Worm (Caenorhabditis elegans) whole organism, late embryonic: ENCODE data around the gene T02G5.3.
A peak's percentile ranks its signal among the peaks of the same experiment; 100 is the strongest.

Experiments
- C38D4.7 ChIP-seq: fragments of 200-800 bp; sonication (Bioruptor generic); optimal IDR thresholded peaks from 2 replicates; lab custom pipeline; 2018; ENCODE audit warnings: mild to moderate bottlenecking, missing genetic modification characterization, moderate library complexity, missing compliant biosample characterization
- K02D7.2 ChIP-seq: sonication (generic microtip); optimal IDR thresholded peaks from 2 replicates; lab custom pipeline; 2017; ENCODE audit warnings: mild to moderate bottlenecking, missing genetic modification characterization, missing compliant biosample characterization
- K09A11.1 ChIP-seq: sonication (generic microtip); optimal IDR thresholded peaks from 2 replicates; lab custom pipeline; 2017; ENCODE audit warnings: antibody characterized with exemption, mild to moderate bottlenecking, missing genetic modification characterization, missing compliant biosample characterization; ENCODE audit not compliant: insufficient read depth
- ahr-1 ChIP-seq: sonication (generic microtip); optimal IDR thresholded peaks from 2 replicates; lab custom pipeline; 2016; ENCODE audit warnings: missing genetic modification characterization, missing compliant biosample characterization
- ama-1 ChIP-seq: fragments of 150-350 bp; optimal IDR thresholded peaks from 2 replicates; lab custom pipeline; 2014
- ceh-18 ChIP-seq: sonication (generic microtip); optimal IDR thresholded peaks from 2 replicates; lab custom pipeline; 2016; ENCODE audit warnings: missing genetic modification characterization, missing compliant biosample characterization
- ceh-31 ChIP-seq: sonication (generic microtip); optimal IDR thresholded peaks from 2 replicates; lab custom pipeline; 2016; ENCODE audit warnings: missing genetic modification characterization, missing compliant biosample characterization
- ceh-34 ChIP-seq: sonication (generic microtip); optimal IDR thresholded peaks from 2 replicates; lab custom pipeline; 2016; ENCODE audit warnings: mild to moderate bottlenecking, missing genetic modification characterization, missing compliant biosample characterization
- ceh-45 ChIP-seq: fragments of 200-800 bp; sonication (Bioruptor generic); IDR thresholded peaks from 2 replicates; pipeline ENCODE4 v1.3.6; 2022; ENCODE audit warnings: missing genetic modification reagents, missing genetic modification characterization, missing compliant biosample characterization
- dve-1 ChIP-seq: sonication (generic microtip); optimal IDR thresholded peaks from 2 replicates; lab custom pipeline; 2017; ENCODE audit warnings: antibody characterized with exemption, mild to moderate bottlenecking, missing genetic modification characterization, missing compliant biosample characterization
- elt-2 ChIP-seq: sonication (generic microtip); optimal IDR thresholded peaks from 2 replicates; lab custom pipeline; 2016; ENCODE audit warnings: missing genetic modification reagents, missing genetic modification characterization, missing compliant biosample characterization
- elt-4 ChIP-seq: sonication (generic microtip); optimal IDR thresholded peaks from 2 replicates; lab custom pipeline; 2016; ENCODE audit warnings: missing genetic modification characterization, missing compliant biosample characterization
- eyg-1 ChIP-seq: sonication (generic microtip); optimal IDR thresholded peaks from 2 replicates; lab custom pipeline; 2016; ENCODE audit warnings: missing genotype, missing genetic modification characterization, missing compliant biosample characterization
- fax-1 ChIP-seq: sonication (generic microtip); optimal IDR thresholded peaks from 2 replicates; lab custom pipeline; 2016; ENCODE audit warnings: missing genotype, missing genetic modification characterization, missing compliant biosample characterization
- fkh-10 ChIP-seq: fragments of 150-350 bp; optimal IDR thresholded peaks from 2 replicates; lab custom pipeline; 2014; ENCODE audit warnings: missing biosample characterization, missing genetic modification reagents, missing genetic modification characterization
- gmeb-2 ChIP-seq: sonication (generic microtip); optimal IDR thresholded peaks from 2 replicates; lab custom pipeline; 2016; ENCODE audit warnings: missing genetic modification characterization, inconsistent platforms, missing compliant biosample characterization
- hlh-6 ChIP-seq: sonication (generic microtip); optimal IDR thresholded peaks from 2 replicates; lab custom pipeline; 2016; ENCODE audit warnings: missing genotype, missing genetic modification characterization, missing compliant biosample characterization
- hlh-8 ChIP-seq: sonication (generic microtip); optimal IDR thresholded peaks from 2 replicates; lab custom pipeline; 2016; ENCODE audit warnings: missing genotype, missing genetic modification characterization, missing compliant biosample characterization
- lim-6 ChIP-seq: sonication (generic microtip); optimal IDR thresholded peaks from 2 replicates; lab custom pipeline; 2016; ENCODE audit warnings: missing genetic modification characterization, missing compliant biosample characterization
- madf-2 ChIP-seq: sonication (generic microtip); optimal IDR thresholded peaks from 2 replicates; lab custom pipeline; 2017; ENCODE audit warnings: missing genetic modification characterization, missing compliant biosample characterization
- nfya-1 ChIP-seq: sonication (generic microtip); optimal IDR thresholded peaks from 2 replicates; lab custom pipeline; 2017; ENCODE audit warnings: missing genetic modification characterization, mild to moderate bottlenecking, missing compliant biosample characterization, antibody characterized with exemption, moderate library complexity
- nhr-11 ChIP-seq: fragments of 150-350 bp; optimal IDR thresholded peaks from 2 replicates; lab custom pipeline; 2014; ENCODE audit warnings: missing biosample characterization, missing genetic modification characterization
- npax-4 ChIP-seq: sonication (generic microtip); optimal IDR thresholded peaks from 2 replicates; lab custom pipeline; 2016; ENCODE audit warnings: missing genetic modification characterization, missing compliant biosample characterization
- pag-3 ChIP-seq: sonication (generic microtip); optimal IDR thresholded peaks from 2 replicates; lab custom pipeline; 2016; ENCODE audit warnings: missing compliant biosample characterization, missing genetic modification characterization, borderline replicate concordance
- pros-1 ChIP-seq: fragments of 150-350 bp; optimal IDR thresholded peaks from 2 replicates; lab custom pipeline; 2014; ENCODE audit warnings: missing biosample characterization, missing genetic modification reagents, missing genetic modification characterization
- ref-2 ChIP-seq: sonication (generic microtip); optimal IDR thresholded peaks from 2 replicates; lab custom pipeline; 2016; ENCODE audit warnings: missing genetic modification characterization, missing compliant biosample characterization
- rnt-1 ChIP-seq: sonication (generic microtip); optimal IDR thresholded peaks from 2 replicates; lab custom pipeline; 2016; ENCODE audit warnings: missing genetic modification characterization, missing compliant biosample characterization
- sdc-2 ChIP-seq: sonication (generic microtip); optimal IDR thresholded peaks from 2 replicates; lab custom pipeline; 2016; ENCODE audit warnings: missing genotype, missing genetic modification characterization, missing compliant biosample characterization
- sox-2 ChIP-seq: fragments of 200-800 bp; sonication (Bioruptor generic); IDR thresholded peaks from 2 replicates; pipeline ENCODE4 v1.3.6; 2022; ENCODE audit warnings: missing genetic modification reagents, missing genetic modification characterization, missing compliant biosample characterization
- sox-4 ChIP-seq: sonication (generic microtip); optimal IDR thresholded peaks from 2 replicates; lab custom pipeline; 2017; ENCODE audit warnings: mild to moderate bottlenecking, missing genetic modification characterization, inconsistent platforms, missing compliant biosample characterization
- syd-9 ChIP-seq: sonication (generic microtip); optimal IDR thresholded peaks from 2 replicates; lab custom pipeline; 2016; ENCODE audit warnings: mild to moderate bottlenecking, missing genetic modification characterization, moderate library complexity, missing compliant biosample characterization
- tbx-2 ChIP-seq: sonication (generic microtip); optimal IDR thresholded peaks from 2 replicates; lab custom pipeline; 2016; ENCODE audit warnings: missing genetic modification characterization, missing compliant biosample characterization
- tbx-7 ChIP-seq: sonication (generic microtip); optimal IDR thresholded peaks from 2 replicates; lab custom pipeline; 2016; ENCODE audit warnings: missing genotype, missing genetic modification characterization, missing compliant biosample characterization
- unc-55 ChIP-seq: sonication (generic microtip); optimal IDR thresholded peaks from 2 replicates; lab custom pipeline; 2017; ENCODE audit warnings: missing biosample characterization, missing genetic modification reagents, missing genetic modification characterization

T02G5.3 gene

DNA sequence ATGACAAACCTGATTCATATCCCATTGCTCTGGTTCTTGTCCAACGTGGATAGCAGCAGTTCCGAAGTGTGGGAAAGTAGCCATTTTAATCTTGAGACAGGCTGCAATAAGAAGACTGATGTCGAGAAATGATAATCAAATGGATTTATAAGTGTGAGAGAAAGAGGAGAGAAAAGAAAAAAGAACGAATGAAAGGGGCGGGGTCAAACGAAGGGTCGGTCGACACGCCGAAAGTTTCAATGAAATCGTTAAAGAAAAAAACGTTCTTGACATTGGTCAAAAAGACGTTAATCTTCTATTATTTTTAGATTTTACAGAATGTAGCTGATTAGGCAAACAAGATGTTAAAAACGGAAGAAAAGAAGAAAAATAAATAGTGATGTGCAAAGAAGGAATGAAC, 35.3 kb upstream of the T02G5.3 start, which contains the start of gene cth-2:
cth-2 (minus strand) TSS at position 101 of the 400 bp plus-strand sequence.
- TF ChIP-seq ceh-34 (tag; lab: Kevin White, UChicago) (no peak), sox-4 (tag; lab: Kevin White, UChicago) (no peak), npax-4 (tag; lab: Kevin White, UChicago) (no peak), elt-2 (no peak), rnt-1 (tag; lab: Kevin White, UChicago) (no peak), ref-2 (tag; lab: Kevin White, UChicago) (no peak), tbx-7 (tag; lab: Kevin White, UChicago) (no peak), dve-1 (tag; lab: Kevin White, UChicago) (no peak), fax-1 (no peak), ceh-31 (tag; lab: Kevin White, UChicago) (no peak), elt-4 (tag; lab: Kevin White, UChicago) (no peak), gmeb-2 (no peak), tbx-2 (no peak)

DNA sequence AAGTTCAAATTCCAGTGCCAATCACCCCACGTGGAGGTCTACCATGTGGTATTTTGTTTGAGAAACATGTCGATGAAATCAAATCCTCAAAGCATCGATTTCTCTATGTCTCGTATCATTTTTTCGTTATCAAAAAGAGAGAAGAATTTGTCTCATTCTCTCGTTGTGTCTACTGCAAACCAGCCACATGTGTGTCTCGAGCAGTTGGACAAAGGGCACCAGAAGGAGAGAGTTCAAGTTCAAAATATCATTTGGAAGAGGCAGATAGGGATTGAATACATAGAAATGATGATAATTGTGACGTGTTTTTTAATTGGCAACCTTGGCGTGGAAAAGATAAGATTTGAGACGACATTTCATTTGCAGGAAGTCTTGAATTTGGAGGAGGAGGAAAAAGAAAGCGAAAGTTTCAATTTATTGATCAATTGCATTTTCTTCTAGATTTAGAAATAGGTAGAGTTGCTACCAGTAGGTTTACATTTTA, 33.9 kb upstream of the T02G5.3 start:
- no peak for TF ChIP-seq ceh-34 (tag; lab: Kevin White, UChicago)
- TF ChIP-seq elt-2: peak; percentile 38
- TF ChIP-seq, all 69 proteins: peak for 1

DNA sequence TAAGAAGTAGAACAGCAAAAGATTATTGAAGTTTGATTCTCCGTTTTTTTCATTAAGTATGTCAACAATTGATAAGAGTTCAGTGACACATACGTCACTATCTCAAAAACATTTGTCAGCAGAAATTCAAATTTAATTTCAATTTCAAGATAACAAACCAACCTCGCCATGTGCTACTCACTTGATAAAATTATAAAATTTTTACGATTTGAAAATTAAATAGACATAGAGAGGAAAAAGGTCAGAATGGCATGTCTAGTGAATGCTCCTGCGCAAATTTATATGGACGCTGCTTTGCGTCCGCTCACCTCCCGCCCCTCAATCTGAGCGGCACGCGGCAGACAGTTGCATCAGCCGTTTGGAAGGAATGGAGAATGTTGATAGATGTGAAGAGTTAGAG, 33.0 kb upstream of the T02G5.3 start:
- no peak for TF ChIP-seq npax-4 (tag; lab: Kevin White, UChicago)
- TF ChIP-seq elt-2: peak; percentile 34

DNA sequence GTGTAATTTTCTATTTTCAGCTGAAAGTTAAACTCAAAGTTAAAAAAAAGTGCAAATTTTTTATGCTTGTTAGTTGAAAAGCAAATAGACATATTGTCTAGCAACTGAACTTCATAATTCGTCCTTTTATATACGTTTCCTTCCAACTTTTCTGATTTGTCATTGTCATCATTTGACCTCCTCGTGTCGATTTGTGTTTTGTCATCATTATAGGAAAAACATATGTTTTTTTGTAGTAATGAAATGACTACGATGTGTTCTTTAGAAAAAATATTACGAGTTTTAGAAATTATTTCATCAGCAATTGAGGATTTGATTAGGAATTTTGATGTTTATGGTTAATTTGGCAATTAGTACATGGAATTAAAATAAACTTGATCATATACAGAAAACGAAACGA, 32.4 kb upstream of the T02G5.3 start:
- TF ChIP-seq ceh-18 (tag; lab: Kevin White, UChicago): no peak
- no peak for TF ChIP-seq tbx-2
- no peak for TF ChIP-seq npax-4 (tag; lab: Kevin White, UChicago)
- no peak for TF ChIP-seq hlh-8 (tag; lab: Kevin White, UChicago)
- TF ChIP-seq unc-55 (GFP tag; lab: Kevin White, UChicago): no peak
- TF ChIP-seq ceh-34 (tag; lab: Kevin White, UChicago): no peak
- no peak for TF ChIP-seq madf-2 (tag; lab: Kevin White, UChicago)
- no peak for TF ChIP-seq pag-3
- TF ChIP-seq sox-2 (GFP tag; lab: Robert Waterston, UW): no peak
- TF ChIP-seq nfya-1: no peak
- no peak for TF ChIP-seq ahr-1 (tag; lab: Kevin White, UChicago)

DNA sequence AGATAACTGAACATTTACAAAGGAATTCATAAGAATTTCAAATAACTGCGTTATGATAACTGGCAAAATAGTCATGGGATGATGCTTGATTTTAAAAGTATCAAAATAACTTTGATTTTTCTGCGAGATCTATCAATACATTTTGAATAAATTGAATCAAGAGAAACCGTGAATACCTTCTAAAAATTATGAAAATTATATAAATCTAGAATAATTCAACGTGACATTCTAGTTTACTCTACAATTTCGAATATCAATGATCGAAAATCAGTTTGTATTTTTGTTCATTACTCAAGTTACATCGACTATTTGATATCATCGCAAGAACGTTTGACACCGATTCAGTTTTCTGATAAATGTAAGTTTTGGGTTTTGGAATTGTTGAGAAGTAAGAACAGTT, 31.5 kb upstream of the T02G5.3 start, which contains the start of gene acs-6:
acs-6 (plus strand) TSS at position 301 of the 400 bp plus-strand sequence.
- TF ChIP-seq ceh-31 (tag; lab: Kevin White, UChicago): no peak
- no peak for TF ChIP-seq dve-1 (tag; lab: Kevin White, UChicago)
- TF ChIP-seq K09A11.1: no peak
- no peak for TF ChIP-seq eyg-1 (tag; lab: Kevin White, UChicago)
- TF ChIP-seq sdc-2 (tag; lab: Kevin White, UChicago): no peak
- TF ChIP-seq syd-9 (tag; lab: Kevin White, UChicago): no peak
- TF ChIP-seq hlh-8 (tag; lab: Kevin White, UChicago): no peak
- TF ChIP-seq pag-3: no peak
- TF ChIP-seq ama-1 (lab: Kevin White, UChicago): no peak
- no peak for TF ChIP-seq ceh-45 (GFP tag; lab: Robert Waterston, UW)
- TF ChIP-seq C38D4.7 (GFP tag; lab: Kevin White, UChicago): no peak
- TF ChIP-seq lim-6: no peak
- TF ChIP-seq fkh-10: no peak
- no peak for TF ChIP-seq ceh-34 (tag; lab: Kevin White, UChicago)
- no peak for TF ChIP-seq hlh-6 (tag; lab: Kevin White, UChicago)
- TF ChIP-seq npax-4 (tag; lab: Kevin White, UChicago): no peak

DNA sequence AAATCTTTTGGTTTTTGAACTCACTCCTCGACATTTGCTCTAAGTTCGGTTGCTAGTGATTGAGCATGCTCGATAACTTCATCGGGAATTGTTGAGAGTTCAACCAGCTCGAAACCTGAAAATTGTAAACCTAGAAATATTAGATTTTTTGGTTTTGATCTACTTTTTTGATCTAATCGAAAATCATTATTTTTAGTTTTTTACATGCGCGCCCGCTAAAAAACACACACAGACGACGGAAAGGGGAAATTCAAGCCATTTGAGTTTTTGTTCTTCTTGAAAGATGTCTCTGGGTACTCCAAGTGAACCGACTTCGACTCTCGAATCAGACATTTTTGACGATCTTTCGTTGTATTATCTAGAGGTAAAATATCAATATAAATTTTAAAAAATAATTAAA, 27.8 kb upstream of the T02G5.3 start, which contains the start of gene nos-2:
nos-2 (plus strand) TSS at position 228 of the 400 bp plus-strand sequence.
- TF ChIP-seq nhr-11: no peak
- no peak for TF ChIP-seq K09A11.1
- TF ChIP-seq K02D7.2 (tag; lab: Kevin White, UChicago): no peak
- no peak for TF ChIP-seq pros-1 (tag; lab: Kevin White, UChicago)
- TF ChIP-seq ahr-1 (tag; lab: Kevin White, UChicago): no peak
- no peak for TF ChIP-seq fkh-10
- no peak for TF ChIP-seq elt-4 (tag; lab: Kevin White, UChicago)
